Worm (Caenorhabditis elegans): ENCODE results near the gene fbxb-64.
A peak's percentile ranks its signal among the peaks of the same experiment; 100 is the strongest.
"Not testable (repeated sequence)": the region's sequence is repeated elsewhere in the genome, so short reads cannot be mapped to it uniquely, and the experiment has no call there.

Gene fbxb-64

DNA sequence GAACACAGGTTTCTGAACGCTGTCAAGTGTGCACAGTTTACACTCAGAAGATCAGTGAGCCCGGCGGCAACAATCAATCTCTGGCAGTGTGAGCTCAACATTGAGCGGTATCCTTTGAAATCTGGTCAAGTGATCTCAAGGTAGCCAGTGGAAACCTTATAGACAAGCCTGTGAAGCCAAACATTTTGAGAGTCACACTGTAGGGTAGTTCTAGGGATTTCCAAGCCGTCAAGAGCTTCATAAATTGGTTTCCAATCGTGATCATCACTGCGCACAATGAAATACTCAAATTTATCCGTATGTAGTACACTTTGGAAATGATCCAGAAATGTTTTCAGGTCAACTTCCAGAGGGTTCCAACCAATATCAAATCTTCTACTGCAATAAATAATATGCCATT is 6.2 kb upstream of the fbxb-64 start, which contains the start of gene F55C9.15:
TSS of gene F55C9.15 (minus strand) at position 101 of the 400 bp plus-strand sequence.
- TF ChIP-seq Y53F4B.3 (GFP tag; IDR thresholded peaks at IDR 0.05) (no peak), nhr-27 (tag; optimal IDR thresholded peaks at IDR 0.05) (no peak), him-1 (tag; optimal IDR thresholded peaks at IDR 0.05) (no peak)

DNA sequence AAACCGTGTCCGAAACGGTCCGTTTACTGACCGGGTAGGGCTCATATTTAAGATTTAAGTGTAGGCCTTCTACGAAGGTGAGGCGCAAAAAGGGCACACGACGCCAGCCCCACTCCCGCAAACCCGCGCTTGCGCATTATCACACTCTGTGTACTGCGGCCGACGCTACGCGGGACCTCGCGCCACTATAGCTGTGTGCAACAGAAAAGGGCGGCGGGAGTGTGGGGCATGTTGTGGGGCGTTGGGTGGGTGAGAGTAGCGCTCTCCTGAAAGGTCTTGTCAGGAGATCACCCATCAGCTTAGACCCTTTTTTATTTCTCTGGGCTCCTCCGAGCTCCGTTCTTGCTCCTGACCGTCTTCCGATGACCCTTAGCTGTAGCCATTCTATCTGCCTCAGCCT is 4.9 kb upstream of the fbxb-64 start:
- peak; percentile 69; the same call in 1 of the 2 replicates for TF ChIP-seq zfh-2 (GFP tag; conservative IDR thresholded peaks at IDR 0.05)
- 0 out of 2 replicates have a peak, but pooled peaks have one; percentile 13 for TF ChIP-seq hlh-26 (GFP tag; conservative IDR thresholded peaks at IDR 0.05)
- no peak for TF ChIP-seq mes-4 (tag; optimal IDR thresholded peaks at IDR 0.05)
- TF ChIP-seq xnd-1 (tag; optimal IDR thresholded peaks at IDR 0.05) = no peak
- TF ChIP-seq hmg-20 (GFP tag; IDR thresholded peaks at IDR 0.05) = no peak
- TF ChIP-seq nhr-120 (GFP tag; IDR thresholded peaks at IDR 0.05) = peak; percentile 91
- TF ChIP-seq Y79H2A.3 (GFP tag; conservative IDR thresholded peaks at IDR 0.05) = no peak
- TF ChIP-seq ztf-25 (GFP tag; IDR thresholded peaks at IDR 0.05) = 0 out of 2 replicates have a peak, but pooled peaks have one; percentile 40

DNA sequence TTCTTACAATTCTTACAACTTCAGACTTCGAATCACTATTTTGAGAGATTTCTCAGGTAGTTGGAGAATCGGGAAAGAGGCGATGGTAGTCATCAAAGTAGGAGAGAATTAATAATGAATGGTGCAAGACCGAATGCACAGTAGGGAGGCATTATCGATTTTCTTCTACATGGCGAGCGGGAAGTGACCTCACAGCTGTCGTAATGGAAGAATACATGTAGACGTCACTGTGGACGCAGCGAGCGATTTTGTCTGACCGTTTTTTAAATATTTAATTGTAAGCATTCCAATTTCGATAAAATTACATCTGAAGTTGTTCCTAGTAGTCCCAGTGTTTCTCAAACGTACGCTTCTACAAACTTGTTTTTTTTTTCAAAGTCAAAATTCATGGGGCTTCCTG is 3.5 kb upstream of the fbxb-64 start, which contains the start of gene F55C9.11:
TSS of gene F55C9.11 (minus strand) at position 101 of the 400 bp plus-strand sequence.
- no peak for TF ChIP-seq aptf-3 (GFP tag; IDR thresholded peaks at IDR 0.05)

DNA sequence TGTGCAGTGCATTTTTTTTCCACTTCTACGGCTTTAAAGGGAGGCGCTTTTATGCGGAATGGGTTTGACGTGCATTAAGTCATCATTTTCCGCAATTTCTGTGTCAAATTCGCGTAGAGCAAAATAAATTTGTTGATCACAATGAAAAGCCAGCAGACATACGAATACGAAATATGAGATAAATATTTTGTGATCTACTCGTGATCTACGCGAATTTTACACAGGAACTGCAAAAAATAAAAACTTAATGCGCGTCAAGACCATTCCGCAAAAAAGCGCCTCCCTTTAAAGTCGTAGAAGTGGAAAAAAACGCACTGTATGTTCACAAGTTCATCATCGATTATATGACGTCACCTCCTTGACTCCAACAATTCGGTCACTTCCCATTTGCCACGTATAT is 1.7 kb upstream of the fbxb-64 start, which contains the start of gene C43D7.8:
TSS of gene C43D7.8 (minus strand) at position 101 of the 400 bp plus-strand sequence.
- 0 out of 2 replicates have a peak, but pooled peaks have one; percentile 33 for TF ChIP-seq nhr-120 (GFP tag; IDR thresholded peaks at IDR 0.05)
- no peak for TF ChIP-seq snpc-1.1 (tag; optimal IDR thresholded peaks at IDR 0.05; ENCODE audit: insufficient read depth)

DNA sequence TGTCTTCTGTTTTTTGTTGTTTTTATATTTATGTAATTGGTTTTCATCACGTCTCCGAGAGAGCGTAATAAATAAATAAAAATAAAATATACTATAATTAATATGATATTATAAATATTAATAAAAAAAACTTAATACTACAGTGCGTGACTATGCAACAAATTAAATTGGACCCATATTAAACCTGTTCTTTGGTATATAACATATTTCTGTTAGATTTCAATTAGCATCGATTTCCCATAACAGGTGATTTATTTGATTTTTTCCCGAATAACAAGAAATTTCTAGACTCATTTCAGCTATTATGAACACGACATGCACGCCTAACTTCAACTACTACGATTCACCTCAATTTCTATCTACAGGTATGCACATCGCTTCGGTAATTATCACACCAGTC is 4.0 kb downstream of the fbxb-64 start, which contains the start of gene srh-208:
TSS of gene srh-208 (plus strand) at position 301 of the 400 bp plus-strand sequence.
- TF ChIP-seq nhr-179 (tag; optimal IDR thresholded peaks at IDR 0.05); rec-8 (tag; optimal IDR thresholded peaks at IDR 0.05); madf-8 (GFP tag; conservative IDR thresholded peaks at IDR 0.05): not testable (repeated sequence)

DNA sequence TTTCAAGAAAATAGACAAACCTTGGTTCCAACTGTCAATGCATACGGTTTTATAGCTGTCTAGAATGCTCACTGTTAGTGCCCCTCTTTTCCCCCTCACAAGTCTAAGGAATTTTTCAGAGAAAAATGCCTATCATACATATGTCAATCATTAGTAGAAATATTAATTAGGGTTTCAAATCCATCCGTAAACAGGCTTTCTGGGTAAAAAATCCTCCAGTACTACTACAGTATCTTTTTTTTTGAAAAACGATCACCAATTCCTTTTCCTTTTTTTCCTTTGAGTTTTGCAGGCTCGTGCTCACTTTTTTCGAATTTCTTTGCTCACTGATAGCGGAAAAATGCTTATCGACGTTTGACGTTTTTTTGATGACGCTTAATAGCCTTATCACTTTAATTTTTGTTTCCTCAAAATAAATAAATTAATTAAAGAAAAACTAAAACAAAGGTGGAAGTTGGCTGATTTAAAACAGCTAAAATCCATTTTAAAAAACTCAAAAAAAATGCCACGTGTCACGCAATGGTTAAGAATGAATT is 6.5 kb downstream of the fbxb-64 start, which contains the start of gene C43D7.7:
TSS of gene C43D7.7 (minus strand) at position 51 of the 536 bp plus-strand sequence.
- TF ChIP-seq pha-4 (tag; optimal IDR thresholded peaks at IDR 0.05) (no peak), nhr-80 (tag; optimal IDR thresholded peaks at IDR 0.05) (peak; percentile 36)

DNA sequence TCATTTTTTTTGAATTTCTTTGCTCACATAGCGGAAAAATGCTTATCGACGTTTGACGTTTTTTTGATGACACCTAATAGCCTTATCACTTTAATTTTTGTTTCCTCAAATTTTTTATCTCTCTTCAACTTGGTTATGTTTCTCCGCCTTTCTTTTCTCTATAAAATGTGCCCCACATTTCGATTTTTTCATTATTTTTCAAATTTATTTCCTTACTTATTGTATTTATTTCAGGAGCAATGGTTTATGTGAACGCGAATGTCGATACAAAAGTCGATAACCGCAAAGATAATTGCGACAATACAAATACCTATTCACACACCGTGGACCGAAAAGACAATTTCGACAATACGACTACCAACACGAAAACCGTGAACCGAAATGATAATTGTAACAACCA is 7.3 kb downstream of the fbxb-64 start, which contains the start of gene sdz-6:
TSS of gene sdz-6 (plus strand) at position 229 of the 400 bp plus-strand sequence.
- TF ChIP-seq lsy-27 (tag; optimal IDR thresholded peaks at IDR 0.05; ENCODE audit: borderline replicate concordance, insufficient read depth) (no peak), B0035.1 (tag; optimal IDR thresholded peaks at IDR 0.05) (no peak), dox-1 (GFP tag; IDR thresholded peaks at IDR 0.05) (no peak), hmg-1.2 (GFP tag; IDR thresholded peaks at IDR 0.05) (no peak), F10E7.11 (tag; optimal IDR thresholded peaks at IDR 0.05) (no peak), sea-2 (GFP tag; IDR thresholded peaks at IDR 0.05) (no peak), dpl-1 (GFP tag; optimal IDR thresholded peaks at IDR 0.05) (no peak), bed-1 (GFP tag; IDR thresholded peaks at IDR 0.05) (no peak), F57C9.4 (tag; optimal IDR thresholded peaks at IDR 0.05) (no peak), nhr-27 (tag; optimal IDR thresholded peaks at IDR 0.05) (no peak), tbp1 (GFP tag; optimal IDR thresholded peaks at IDR 0.05) (no peak), lag-1 (GFP tag; IDR thresholded peaks at IDR 0.05) (no peak), mxl-1 (tag; optimal IDR thresholded peaks at IDR 0.05) (no peak), attf-3 (GFP tag; conservative IDR thresholded peaks at IDR 0.05) (no peak), xnd-1 (tag; optimal IDR thresholded peaks at IDR 0.05) (no peak), gei-17 (GFP tag; optimal IDR thresholded peaks at IDR 0.05) (no peak), lin-35 (GFP tag; optimal IDR thresholded peaks at IDR 0.05) (no peak), lsl-1 (GFP tag; optimal IDR thresholded peaks at IDR 0.05) (no peak), aptf-3 (GFP tag; IDR thresholded peaks at IDR 0.05) (no peak)

All from whole organism, young adult.